Worm (Caenorhabditis elegans): ENCODE measurements around the gene dpy-11.
A peak's percentile ranks its signal among the peaks of the same experiment; 100 is the strongest.

dpy-11 gene

ce11 chrV:6488849-6489248, 26.2 kb downstream of the dpy-11 start, which contains the start of gene lec-10:
lec-10 (minus strand) TSS chrV:6489120.
- TF ChIP-seq F13H6.1 (tag; optimal IDR thresholded peaks at IDR 0.05) (peak; percentile 1), sma-9 (GFP tag; optimal IDR thresholded peaks at IDR 0.05) (peak; percentile 66), sma-9 (tag; optimal IDR thresholded peaks at IDR 0.05) (no peak), fos-1 (tag; optimal IDR thresholded peaks at IDR 0.05) (peak; percentile 87), mbf-1 (tag; optimal IDR thresholded peaks at IDR 0.05) (no peak), gmeb-1 (tag; optimal IDR thresholded peaks at IDR 0.05) (peak; percentile 33), ZK546.5 (tag; optimal IDR thresholded peaks at IDR 0.05) (no peak), crh-2 (tag; optimal IDR thresholded peaks at IDR 0.05) (peak; percentile 55)

ce11 chrV:6487878-6488277, 27.2 kb downstream of the dpy-11 start:
- no peak for TF ChIP-seq R02D3.7 (tag; optimal IDR thresholded peaks at IDR 0.05)
- TF ChIP-seq lsy-2 (tag; optimal IDR thresholded peaks at IDR 0.05) = no peak
- TF ChIP-seq peb-1 (tag; optimal IDR thresholded peaks at IDR 0.05) = no peak
- TF ChIP-seq gmeb-1 (tag; optimal IDR thresholded peaks at IDR 0.05) = peak; percentile 41
- TF ChIP-seq ztf-11 (tag; optimal IDR thresholded peaks at IDR 0.05) = no peak
- peak; percentile 67 for TF ChIP-seq crh-2 (tag; optimal IDR thresholded peaks at IDR 0.05)
- no peak for TF ChIP-seq alr-1 (tag; optimal IDR thresholded peaks at IDR 0.05)
- TF ChIP-seq mbf-1 (tag; optimal IDR thresholded peaks at IDR 0.05) = no peak
- TF ChIP-seq ama-1 (optimal IDR thresholded peaks at IDR 0.05) = peak; percentile 33
- peak; percentile 44 for TF ChIP-seq lin-13 (GFP tag; optimal IDR thresholded peaks at IDR 0.05)

ce11 chrV:6485109-6485508, 29.9 kb downstream of the dpy-11 start:
- no peak for TF ChIP-seq crh-2 (tag; optimal IDR thresholded peaks at IDR 0.05)
- no peak for TF ChIP-seq gmeb-1 (tag; optimal IDR thresholded peaks at IDR 0.05)
- no peak for TF ChIP-seq aly-2 (tag; optimal IDR thresholded peaks at IDR 0.05)
- no peak for TF ChIP-seq elt-1 (tag; optimal IDR thresholded peaks at IDR 0.05)
- TF ChIP-seq peb-1 (tag; optimal IDR thresholded peaks at IDR 0.05) = no peak
- no peak for TF ChIP-seq ceh-82 (tag; optimal IDR thresholded peaks at IDR 0.05)
- TF ChIP-seq nhr-11 (tag; optimal IDR thresholded peaks at IDR 0.05) = no peak
- no peak for TF ChIP-seq nhr-12 (tag; optimal IDR thresholded peaks at IDR 0.05)
- TF ChIP-seq lin-13 (GFP tag; optimal IDR thresholded peaks at IDR 0.05) = no peak
- TF ChIP-seq unc-39 (tag; optimal IDR thresholded peaks at IDR 0.05) = no peak
- TF ChIP-seq ztf-4 (tag; optimal IDR thresholded peaks at IDR 0.05) = no peak
- TF ChIP-seq mab-5 (tag; optimal IDR thresholded peaks at IDR 0.05) = no peak
- TF ChIP-seq Y55F3AM.14 (GFP tag; optimal IDR thresholded peaks at IDR 0.05) = no peak
- TF ChIP-seq C34F6.9 (tag; optimal IDR thresholded peaks at IDR 0.05) = no peak
- TF ChIP-seq zag-1 (tag; optimal IDR thresholded peaks at IDR 0.05) = no peak
- TF ChIP-seq sma-3 (GFP tag; optimal IDR thresholded peaks at IDR 0.05) = no peak
- TF ChIP-seq nhr-21 (tag; optimal IDR thresholded peaks at IDR 0.05) = no peak
- no peak for TF ChIP-seq F13H6.1 (tag; optimal IDR thresholded peaks at IDR 0.05)
- no peak for TF ChIP-seq egl-27 (tag; optimal IDR thresholded peaks at IDR 0.05)
- no peak for TF ChIP-seq nhr-237 (tag; optimal IDR thresholded peaks at IDR 0.05)

ce11 chrV:6476026-6476425, 39.0 kb downstream of the dpy-11 start:
- TF ChIP-seq mab-5 (tag; optimal IDR thresholded peaks at IDR 0.05) = no peak
- TF ChIP-seq fos-1 (tag; optimal IDR thresholded peaks at IDR 0.05) = peak; percentile 89
- no peak for TF ChIP-seq ceh-82 (tag; optimal IDR thresholded peaks at IDR 0.05)
- TF ChIP-seq sma-9 (GFP tag; optimal IDR thresholded peaks at IDR 0.05) = no peak
- no peak for TF ChIP-seq sma-9 (tag; optimal IDR thresholded peaks at IDR 0.05)
- no peak for TF ChIP-seq lin-13 (GFP tag; optimal IDR thresholded peaks at IDR 0.05)
- TF ChIP-seq nhr-237 (tag; optimal IDR thresholded peaks at IDR 0.05) = no peak

ce11 chrV:6471208-6471607, 43.8 kb downstream of the dpy-11 start:
- peak; percentile 13 for TF ChIP-seq mab-5 (tag; optimal IDR thresholded peaks at IDR 0.05)
- TF ChIP-seq nhr-23 (tag; optimal IDR thresholded peaks at IDR 0.05) = no peak
- peak; percentile 47 for TF ChIP-seq unc-55 (GFP tag; optimal IDR thresholded peaks at IDR 0.05)
- TF ChIP-seq peb-1 (tag; optimal IDR thresholded peaks at IDR 0.05) = no peak
- no peak for TF ChIP-seq skn-1 (tag; optimal IDR thresholded peaks at IDR 0.05)

ce11 chrV:6467676-6468075, 47.4 kb downstream of the dpy-11 start:
- TF ChIP-seq ceh-82 (tag; optimal IDR thresholded peaks at IDR 0.05) (no peak), sma-9 (GFP tag; optimal IDR thresholded peaks at IDR 0.05) (peak; percentile 14), sma-9 (tag; optimal IDR thresholded peaks at IDR 0.05) (no peak), F13H6.1 (tag; optimal IDR thresholded peaks at IDR 0.05) (peak; percentile 2), nhr-129 (tag; optimal IDR thresholded peaks at IDR 0.05) (peak; percentile 14)

All from whole organism, L2 larva.